Fruit fly (Drosophila melanogaster) whole organism, embryonic: ENCODE measurements around the gene Shal.

Source experiments
- CG13123 ChIP-seq: fragments of 200-800 bp; sonication (Bioruptor generic); optimal IDR thresholded peaks from 2 replicates; lab custom pipeline; 2016; ENCODE audit warnings: missing biosample characterization, missing genetic modification characterization
- CG14441 ChIP-seq: fragments of 200-800 bp; sonication (Bioruptor generic); IDR thresholded peaks from 2 replicates; pipeline ENCODE4 v1.3.6; 2022; ENCODE audit warnings: missing biosample characterization, missing genetic modification characterization
- CG16779 ChIP-seq: fragments of 200-800 bp; sonication (Bioruptor generic); IDR thresholded peaks from 2 replicates; pipeline ENCODE4 v1.3.6; 2022; ENCODE audit warnings: missing biosample characterization, missing genetic modification characterization
- CG18764 ChIP-seq: fragments of 200-800 bp; sonication (Bioruptor generic); optimal IDR thresholded peaks from 3 replicates; lab custom pipeline; 2016; ENCODE audit warnings: missing biosample characterization, missing genetic modification characterization
- CG33557 ChIP-seq: fragments of 200-800 bp; sonication (Bioruptor generic); optimal IDR thresholded peaks from 2 replicates; lab custom pipeline; 2019; ENCODE audit warnings: missing biosample characterization, mild to moderate bottlenecking, missing genetic modification characterization, moderate library complexity
- CG6683 ChIP-seq: fragments of 200-800 bp; sonication (Bioruptor generic); optimal IDR thresholded peaks from 2 replicates; lab custom pipeline; 2017; ENCODE audit warnings: missing biosample characterization, mild to moderate bottlenecking, missing genetic modification characterization, missing genetic modification reagents
- CG7357 ChIP-seq: fragments of 200-800 bp; sonication (Bioruptor generic); IDR thresholded peaks from 3 replicates; pipeline ENCODE4 v1.3.6; 2022; ENCODE audit warnings: missing biosample characterization, missing genetic modification characterization
- HHEX ChIP-seq: fragments of 200-800 bp; sonication (Bioruptor generic); optimal IDR thresholded peaks from 3 replicates; lab custom pipeline; 2017; ENCODE audit warnings: missing biosample characterization, mild to moderate bottlenecking, missing genetic modification characterization, missing genetic modification reagents
- HLHmδ ChIP-seq: fragments of 200-800 bp; sonication (Bioruptor generic); optimal IDR thresholded peaks from 2 replicates; lab custom pipeline; 2018; ENCODE audit warnings: missing biosample characterization, mild to moderate bottlenecking, missing genetic modification characterization, moderate library complexity
- Myb ChIP-seq: fragments of 200-800 bp; sonication (Bioruptor generic); optimal IDR thresholded peaks from 2 replicates; lab custom pipeline; 2016; ENCODE audit warnings: missing biosample characterization, missing genetic modification characterization
- gcm2 ChIP-seq: fragments of 200-800 bp; sonication (Bioruptor generic); optimal IDR thresholded peaks from 2 replicates; lab custom pipeline; 2016; ENCODE audit warnings: missing biosample characterization, missing genetic modification characterization
- pan ChIP-seq, 4 experiments: fragments of >200 bp in 3 of 4; fragments of 200-800 bp in 1 of 4; sonication (Bioruptor generic) in 1 of 4; optimal IDR thresholded peaks in 3 of 4; IDR thresholded peaks in 1 of 4; 2 replicates each; pipeline versions ENCODE4 v1.3.6 to Lab custom; 2017 to 2022; ENCODE audit warnings: missing biosample characterization in 2 of 4, missing genetic modification characterization in 2 of 4, mixed read lengths in 1 of 4
- vnd ChIP-seq: fragments of 200-800 bp; sonication (Bioruptor generic); IDR thresholded peaks from 3 replicates; pipeline ENCODE4 v1.3.6; 2022; ENCODE audit warnings: missing biosample characterization, missing genetic modification characterization; ENCODE audit not compliant: partially characterized antibody

- TF ChIP-seq gcm2 (GFP tag; lab: Kevin White, UChicago) (no peak), CG18764 (GFP tag; lab: Kevin White, UChicago) (no peak), HLHmδ (GFP tag; lab: Kevin White, UChicago) (no peak), CG13123 (GFP tag; lab: Kevin White, UChicago) (no peak), CG14441 (GFP tag; lab: Robert Waterston, UW) (no peak), HHEX (GFP tag; lab: Kevin White, UChicago) (no peak), CG7357 (GFP tag; lab: Robert Waterston, UW) (no peak), pan (optimal IDR thresholded peaks at IDR 0.05; lab: Kevin White, UChicago) (no peak), pan (GFP tag; optimal IDR thresholded peaks at IDR 0.05 in 1 of 2, IDR thresholded peaks at IDR 0.05 in 1 of 2) (no peak), CG33557 (GFP tag; lab: Kevin White, UChicago) (no peak), Myb (GFP tag; lab: Kevin White, UChicago) (no peak), CG6683 (no peak), CG16779 (no peak), vnd (GFP tag; lab: Robert Waterston, UW) (no peak)
Observed at dm6 chr3L:19544810-19545209, 39.6 kb downstream of the Shal start, which contains the start of the genes CG46435 and Rcd7.
